Worm (Caenorhabditis elegans): Measurements from ENCODE around the gene F19C6.2.
A peak's percentile ranks its signal among the peaks of the same experiment; 100 is the strongest.

The F19C6.2 gene

ce11 chrX:10054410-10054800, 53.7 kb downstream of the F19C6.2 start:
- TF ChIP-seq skn-1 (tag; optimal IDR thresholded peaks at IDR 0.05), result no peak
- TF ChIP-seq mxl-2 (GFP tag; conservative IDR thresholded peaks at IDR 0.05), result no peak
- TF ChIP-seq ztf-11 (tag; optimal IDR thresholded peaks at IDR 0.05), result no peak
- peak; percentile 65 for TF ChIP-seq mxl-3 (GFP tag; optimal IDR thresholded peaks at IDR 0.05)
- TF ChIP-seq snpc-4 (tag; optimal IDR thresholded peaks at IDR 0.05), result no peak
- peak; percentile 2 for TF ChIP-seq nhr-102 (tag; optimal IDR thresholded peaks at IDR 0.05)
- TF ChIP-seq T20F7.1 (GFP tag; optimal IDR thresholded peaks at IDR 0.05), result peak; percentile 18
- TF ChIP-seq dmd-6 (GFP tag; IDR thresholded peaks at IDR 0.05), result peak; percentile 55
- peak in 1 of 2 experiments; percentile 16 for TF ChIP-seq lsy-2 (tag; optimal IDR thresholded peaks at IDR 0.05)
- no peak for TF ChIP-seq F26F4.8 (GFP tag; conservative IDR thresholded peaks at IDR 0.05)
- no peak for TF ChIP-seq nhr-41 (GFP tag; IDR thresholded peaks at IDR 0.05)
- no peak for TF ChIP-seq tag-97 (GFP tag; IDR thresholded peaks at IDR 0.05)
- peak; percentile 13 for TF ChIP-seq aha-1 (tag)
- TF ChIP-seq Y48G9A.11 (GFP tag; IDR thresholded peaks at IDR 0.05), result no peak
- TF ChIP-seq dve-1 (tag; optimal IDR thresholded peaks at IDR 0.05; ENCODE audit: insufficient read depth), result peak; percentile 25
- TF ChIP-seq hmg-1.1 (GFP tag; IDR thresholded peaks at IDR 0.05), result no peak
- TF ChIP-seq snpc-1.2 (GFP tag; IDR thresholded peaks at IDR 0.05), result no peak

Data from whole organism, L4 larva.